Fruit fly (Drosophila melanogaster): Measurements from ENCODE around the gene HP4.
A peak's percentile ranks its signal among the peaks of the same experiment; 100 is the strongest.

Gene HP4

DNA sequence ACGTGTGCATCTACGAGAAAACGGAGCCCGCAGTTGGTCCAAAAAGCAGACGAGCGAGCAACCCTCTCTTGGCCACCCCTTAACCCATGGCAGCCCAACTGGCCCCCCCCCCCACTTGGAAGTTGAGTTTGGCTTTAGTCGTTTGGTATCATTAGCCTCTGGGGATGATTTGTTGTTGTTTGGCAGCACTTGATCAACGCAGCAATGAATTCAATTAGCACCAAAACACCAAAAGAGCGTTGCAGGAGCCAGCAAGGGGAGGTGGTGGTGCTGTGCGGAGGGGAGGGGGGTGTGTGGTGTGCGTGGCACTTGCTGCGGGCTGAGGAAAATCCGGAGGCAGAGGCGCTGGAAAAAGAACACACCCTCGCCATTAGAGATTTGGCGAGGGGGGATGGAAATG is 21.0 kb downstream of the HP4 start:
- 0 out of 3 replicates have a peak, but pooled peaks have one; percentile 13 for TF ChIP-seq CG2199 (GFP tag; IDR thresholded peaks at IDR 0.05)
- TF ChIP-seq oc (tag; optimal IDR thresholded peaks at IDR 0.05): peak; percentile 12
- TF ChIP-seq kni (GFP tag; optimal IDR thresholded peaks at IDR 0.05): peak; percentile 34
- TF ChIP-seq exex (tag; optimal IDR thresholded peaks at IDR 0.05): peak; percentile 57
- 0 out of 2 replicates have a peak, but pooled peaks have one; percentile 9 for TF ChIP-seq CG11247 (GFP tag; IDR thresholded peaks at IDR 0.05)
- no peak for TF ChIP-seq CG10267 (tag; optimal IDR thresholded peaks at IDR 0.05)
- peak; percentile 62; the same call in 1 of the 2 replicates for TF ChIP-seq seq (GFP tag; IDR thresholded peaks at IDR 0.05)
- no peak for TF ChIP-seq usp (GFP tag; optimal IDR thresholded peaks at IDR 0.05)
- TF ChIP-seq CG3281 (GFP tag; optimal IDR thresholded peaks at IDR 0.05): no peak
- TF ChIP-seq abd-A (tag; optimal IDR thresholded peaks at IDR 0.05): peak; percentile 81
- TF ChIP-seq Camta (GFP tag; optimal IDR thresholded peaks at IDR 0.05): no peak
- peak; percentile 7 for TF ChIP-seq gsb-n (tag; optimal IDR thresholded peaks at IDR 0.05)
- no peak for TF ChIP-seq fd3F (GFP tag; optimal IDR thresholded peaks at IDR 0.05)
- peak; percentile 10 for TF ChIP-seq Hr39 (optimal IDR thresholded peaks at IDR 0.05)
- peak; percentile 66 for TF ChIP-seq gcm (GFP tag; optimal IDR thresholded peaks at IDR 0.05)
- TF ChIP-seq CG12299 (tag; optimal IDR thresholded peaks at IDR 0.05): no peak
- peak; percentile 96 for TF ChIP-seq crol (GFP tag; IDR thresholded peaks at IDR 0.05)
- peak; percentile 71 for TF ChIP-seq Nf-YB (GFP tag; optimal IDR thresholded peaks at IDR 0.05)
- TF ChIP-seq Med (GFP tag): peak; percentile 20
- peak; percentile 87 for TF ChIP-seq pros (GFP tag; optimal IDR thresholded peaks at IDR 0.05)
- TF ChIP-seq Nf-YC (tag; optimal IDR thresholded peaks at IDR 0.05): peak; percentile 87
- peak; percentile 34; the same call in 1 of the 2 replicates for TF ChIP-seq CG4360 (GFP tag; IDR thresholded peaks at IDR 0.05)
- peak; percentile 39; the same call in 1 of the 2 replicates for TF ChIP-seq Lim3 (GFP tag; IDR thresholded peaks at IDR 0.05)
- TF ChIP-seq CG2120 (GFP tag; optimal IDR thresholded peaks at IDR 0.05): no peak
- TF ChIP-seq Awh (GFP tag; IDR thresholded peaks at IDR 0.05): 0 out of 2 replicates have a peak, but pooled peaks have one; percentile 31
- TF ChIP-seq Hr51 (GFP tag; optimal IDR thresholded peaks at IDR 0.05): peak in 1 of 2 experiments; percentile 12

DNA sequence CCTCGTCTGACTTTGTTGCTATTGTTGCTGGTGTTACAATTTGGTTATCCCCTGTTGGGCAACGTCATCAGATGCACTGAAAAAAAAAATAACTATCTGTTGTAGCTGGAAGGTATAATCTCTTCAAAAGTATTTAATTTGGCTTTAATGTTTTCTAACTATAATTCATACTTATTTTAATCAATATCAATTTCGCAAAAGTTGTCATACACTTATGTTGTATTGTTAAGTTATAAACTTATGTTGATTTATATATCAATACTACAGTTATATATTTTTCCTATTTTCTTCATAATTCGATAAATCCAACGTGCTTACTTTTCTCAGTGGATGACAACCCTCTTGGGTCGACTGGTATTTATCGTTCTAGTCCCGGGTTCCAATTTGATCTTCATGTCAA is 22.2 kb downstream of the HP4 start:
- TF ChIP-seq lola (GFP tag; optimal IDR thresholded peaks at IDR 0.05) (peak in 1 of 3 experiments; percentile 47), Med (GFP tag) (no peak), CG10979 (tag; optimal IDR thresholded peaks at IDR 0.05) (peak; percentile 52), CG32772 (GFP tag; IDR thresholded peaks at IDR 0.05) (no peak), prd (optimal IDR thresholded peaks at IDR 0.05) (no peak), prd (GFP tag; IDR thresholded peaks at IDR 0.05) (no peak), croc (GFP tag; conservative IDR thresholded peaks at IDR 0.05) (no peak), CG12391 (tag; optimal IDR thresholded peaks at IDR 0.05) (peak; percentile 7), CG2712 (tag; optimal IDR thresholded peaks at IDR 0.05) (peak; percentile 71), sug (tag; optimal IDR thresholded peaks at IDR 0.05) (no peak), CoRest (tag; optimal IDR thresholded peaks at IDR 0.05) (no peak), D (optimal IDR thresholded peaks at IDR 0.05) (no peak), D (GFP tag; optimal IDR thresholded peaks at IDR 0.05) (peak; percentile 37), CG15696 (tag; optimal IDR thresholded peaks at IDR 0.05) (peak; percentile 35), nmo (GFP tag; optimal IDR thresholded peaks at IDR 0.05) (peak; percentile 49), CG15514 (GFP tag; optimal IDR thresholded peaks at IDR 0.05) (no peak), aop (GFP tag; IDR thresholded peaks at IDR 0.05) (no peak), Mrtf (GFP tag; IDR thresholded peaks at IDR 0.05) (no peak), CG2678 (tag; optimal IDR thresholded peaks at IDR 0.05) (peak; percentile 10), Hsf (GFP tag; optimal IDR thresholded peaks at IDR 0.05) (no peak), zfh2 (GFP tag; optimal IDR thresholded peaks at IDR 0.05) (no peak), CG33557 (GFP tag; optimal IDR thresholded peaks at IDR 0.05) (peak; percentile 24), CG14710 (tag; optimal IDR thresholded peaks at IDR 0.05) (peak; percentile 42), fd96Cb (tag; optimal IDR thresholded peaks at IDR 0.05) (peak; percentile 3), CG8924 (tag; optimal IDR thresholded peaks at IDR 0.05) (peak; percentile 8), Jarid2 (GFP tag; optimal IDR thresholded peaks at IDR 0.05) (no peak)

Measured in whole organism, embryonic.